Fruit fly (Drosophila melanogaster): ENCODE results near the gene PQBP1.

- TF ChIP-seq Hr83 (GFP tag; optimal IDR thresholded peaks at IDR 0.05; ENCODE audit: poor library complexity, severe bottlenecking) (peak; percentile 47), pan (optimal IDR thresholded peaks at IDR 0.05) (no peak), h (GFP tag; optimal IDR thresholded peaks at IDR 0.05) (peak; percentile 71), usp (GFP tag; optimal IDR thresholded peaks at IDR 0.05) (no peak), Dfd (GFP tag; optimal IDR thresholded peaks at IDR 0.05) (no peak), rgr (GFP tag; optimal IDR thresholded peaks at IDR 0.05) (peak; percentile 61), Abd-B (GFP tag; optimal IDR thresholded peaks at IDR 0.05) (no peak), woc (GFP tag; optimal IDR thresholded peaks at IDR 0.05) (peak; percentile 52), Sp1 (GFP tag; optimal IDR thresholded peaks at IDR 0.05) (peak; percentile 50), Hnf4 (GFP tag; optimal IDR thresholded peaks at IDR 0.05) (peak; percentile 55), fru (GFP tag; optimal IDR thresholded peaks at IDR 0.05) (no peak)
Measured at dm6 chr3R:25049742-25050517, 15.7 kb upstream of the PQBP1 start.
